Worm (Caenorhabditis elegans) whole organism, young adult: Measurements from ENCODE around the gene C01F1.6.

Experiments
- F22D6.2 ChIP-seq: sonication (generic microtip); optimal IDR thresholded peaks from 2 replicates; lab custom pipeline; 2016; ENCODE audit warnings: mild to moderate bottlenecking, missing genetic modification characterization, missing compliant biosample characterization
- F23B12.7 ChIP-seq: sonication (generic microtip); optimal IDR thresholded peaks from 2 replicates; lab custom pipeline; 2017; ENCODE audit warnings: missing genetic modification characterization, mild to moderate bottlenecking, missing compliant biosample characterization, antibody characterized with exemption, moderate library complexity; ENCODE audit not compliant: insufficient read depth
- F33H1.4 ChIP-seq: fragments of 200-800 bp; sonication (Bioruptor generic); IDR thresholded peaks from 2 replicates; pipeline ENCODE4 v1.3.6; 2022; ENCODE audit warnings: missing genetic modification reagents, missing genetic modification characterization, missing compliant biosample characterization
- F37B4.10 ChIP-seq: fragments of 200-800 bp; sonication (Bioruptor generic); IDR thresholded peaks from 2 replicates; pipeline ENCODE4 v1.3.6; 2022; ENCODE audit warnings: missing genetic modification characterization, missing compliant biosample characterization
- F39B2.1 ChIP-seq: fragments of 200-800 bp; sonication (Bioruptor generic); IDR thresholded peaks from 2 replicates; pipeline ENCODE4 v1.3.6; 2022; ENCODE audit warnings: missing genetic modification reagents, missing genetic modification characterization, missing compliant biosample characterization
- F52B5.7 ChIP-seq: sonication (generic microtip); optimal IDR thresholded peaks from 2 replicates; lab custom pipeline; 2016; ENCODE audit warnings: mild to moderate bottlenecking, missing genetic modification characterization, missing compliant biosample characterization
- K12H6.12 ChIP-seq: fragments of 200-800 bp; sonication (Bioruptor generic); optimal IDR thresholded peaks from 2 replicates; lab custom pipeline; 2018; ENCODE audit warnings: mild to moderate bottlenecking, missing genetic modification characterization, missing compliant biosample characterization
- Y53F4B.3 ChIP-seq: fragments of 200-800 bp; sonication (Bioruptor generic); IDR thresholded peaks from 2 replicates; pipeline ENCODE4 v1.3.6; 2022; ENCODE audit warnings: missing genetic modification reagents, missing genetic modification characterization, missing compliant biosample characterization
- atf-7 ChIP-seq: sonication (generic microtip); optimal IDR thresholded peaks from 2 replicates; lab custom pipeline; 2017; ENCODE audit warnings: mild to moderate bottlenecking, missing genetic modification characterization, missing compliant biosample characterization
- bed-1 ChIP-seq: fragments of 200-800 bp; sonication (Bioruptor generic); IDR thresholded peaks from 2 replicates; pipeline ENCODE4 v1.3.6; 2022; ENCODE audit warnings: missing genetic modification reagents, missing genetic modification characterization, missing compliant biosample characterization
- ccch-3 ChIP-seq: fragments of 200-800 bp; sonication (Bioruptor generic); optimal IDR thresholded peaks from 2 replicates; lab custom pipeline; 2018; ENCODE audit warnings: mild to moderate bottlenecking, missing genetic modification characterization, missing compliant biosample characterization
- cebp-1 ChIP-seq, 2 experiments: fragments of 200-800 bp in 1 of 2; sonication (Bioruptor generic) in 1 of 2; sonication (generic microtip) in 1 of 2; IDR thresholded peaks in 1 of 2; optimal IDR thresholded peaks in 1 of 2; 2 replicates each; pipeline versions ENCODE4 v1.3.6 to Lab custom; 2017 to 2022; ENCODE audit warnings: missing compliant biosample characterization in 2 of 2, missing genetic modification characterization in 2 of 2, mild to moderate bottlenecking in 1 of 2, missing genetic modification reagents in 1 of 2, moderate library complexity in 1 of 2
- ceh-100 ChIP-seq: fragments of 200-800 bp; sonication (Bioruptor generic); IDR thresholded peaks from 2 replicates; pipeline ENCODE4 v1.3.6; 2022; ENCODE audit warnings: missing genetic modification reagents, missing genetic modification characterization, missing compliant biosample characterization
- him-1 ChIP-seq: sonication (generic microtip); optimal IDR thresholded peaks from 2 replicates; lab custom pipeline; 2016; ENCODE audit warnings: missing genotype, missing genetic modification reagents, missing genetic modification characterization, missing compliant biosample characterization
- lsl-1 ChIP-seq: fragments of 200-800 bp; sonication (Bioruptor generic); optimal IDR thresholded peaks from 2 replicates; lab custom pipeline; 2018; ENCODE audit warnings: mild to moderate bottlenecking, missing genetic modification characterization, moderate library complexity, missing compliant biosample characterization
- madf-6 ChIP-seq: fragments of 200-800 bp; sonication (Bioruptor generic); IDR thresholded peaks from 2 replicates; pipeline ENCODE4 v1.3.6; 2022; ENCODE audit warnings: missing genetic modification reagents, missing genetic modification characterization, missing compliant biosample characterization
- mes-4 ChIP-seq: sonication (generic microtip); optimal IDR thresholded peaks from 2 replicates; lab custom pipeline; 2016; ENCODE audit warnings: missing genotype, missing genetic modification characterization, missing compliant biosample characterization
- nfya-2 ChIP-seq: fragments of 200-800 bp; sonication (Bioruptor generic); IDR thresholded peaks from 2 replicates; pipeline ENCODE4 v1.3.6; 2022; ENCODE audit warnings: missing genetic modification reagents, missing genetic modification characterization, missing compliant biosample characterization
- nhr-27 ChIP-seq: fragments of 200-800 bp; sonication (Bioruptor generic); optimal IDR thresholded peaks from 2 replicates; lab custom pipeline; 2018; ENCODE audit warnings: mild to moderate bottlenecking, missing genetic modification characterization, moderate library complexity, missing compliant biosample characterization
- nhr-80 ChIP-seq: sonication (generic microtip); optimal IDR thresholded peaks from 2 replicates; lab custom pipeline; 2016; ENCODE audit warnings: missing genetic modification characterization, missing compliant biosample characterization
- pha-4 ChIP-seq: fragments of 150-350 bp; sonication (generic microtip); optimal IDR thresholded peaks from 2 replicates; lab custom pipeline; 2014; ENCODE audit warnings: missing biosample characterization, missing genetic modification reagents, missing genetic modification characterization
- unc-130 ChIP-seq: sonication (generic microtip); optimal IDR thresholded peaks from 2 replicates; lab custom pipeline; 2016; ENCODE audit warnings: missing genetic modification reagents, missing genetic modification characterization, missing compliant biosample characterization
- xnd-1 ChIP-seq: sonication (generic microtip); optimal IDR thresholded peaks from 2 replicates; lab custom pipeline; 2016; ENCODE audit warnings: missing genotype, missing genetic modification reagents, missing genetic modification characterization, missing compliant biosample characterization
- zfh-2 ChIP-seq: fragments of 200-800 bp; sonication (Bioruptor generic); conservative IDR thresholded peaks from 2 replicates; pipeline ENCODE4 v1.3.6; 2022; ENCODE audit warnings: missing genetic modification reagents, missing genetic modification characterization, missing compliant biosample characterization
- ztf-22 ChIP-seq: fragments of 200-800 bp; sonication (Bioruptor generic); optimal IDR thresholded peaks from 2 replicates; lab custom pipeline; 2018; ENCODE audit warnings: mild to moderate bottlenecking, missing genetic modification characterization, moderate library complexity, missing compliant biosample characterization
- ztf-25 ChIP-seq: fragments of 200-800 bp; sonication (Bioruptor generic); IDR thresholded peaks from 2 replicates; pipeline ENCODE4 v1.3.6; 2022; ENCODE audit warnings: missing genetic modification reagents, missing genetic modification characterization, missing compliant biosample characterization
- ztf-26 ChIP-seq: sonication (generic microtip); optimal IDR thresholded peaks from 2 replicates; lab custom pipeline; 2017; ENCODE audit warnings: missing genetic modification characterization, missing compliant biosample characterization
- ztf-28 ChIP-seq: fragments of 200-800 bp; sonication (Bioruptor generic); IDR thresholded peaks from 2 replicates; pipeline ENCODE4 v1.3.6; 2022; ENCODE audit warnings: missing genetic modification reagents, missing genetic modification characterization, missing compliant biosample characterization
- ztf-6 ChIP-seq: fragments of 200-800 bp; sonication (Bioruptor generic); IDR thresholded peaks from 2 replicates; pipeline ENCODE4 v1.3.6; 2022; ENCODE audit warnings: missing genetic modification reagents, missing genetic modification characterization, missing compliant biosample characterization

Gene C01F1.6

ce11 chrII:4235959-4236358 lies 52.1 kb downstream of the C01F1.6 start, which contains the start of gene fbxc-43:
Gene fbxc-43 (minus strand): TSS chrII:4235996.
- no peak for TF ChIP-seq F22D6.2 (tag; lab: Kevin White, UChicago)
- TF ChIP-seq ztf-22 (GFP tag; lab: Kevin White, UChicago): no peak
- no peak for TF ChIP-seq atf-7 (tag; lab: Kevin White, UChicago)
- TF ChIP-seq F33H1.4 (GFP tag; lab: Robert Waterston, UW): peak; percentile 75
- TF ChIP-seq nhr-80: no peak
- TF ChIP-seq bed-1 (GFP tag; lab: Robert Waterston, UW): no peak
- no peak for TF ChIP-seq pha-4 (tag; lab: Kevin White, UChicago)
- peak; percentile 72 for TF ChIP-seq lsl-1 (GFP tag; lab: Kevin White, UChicago)
- TF ChIP-seq madf-6 (GFP tag; lab: Robert Waterston, UW): no peak
- no peak for TF ChIP-seq ztf-6
- TF ChIP-seq K12H6.12 (tag; lab: Kevin White, UChicago): no peak
- peak; percentile 63 for TF ChIP-seq xnd-1 (tag; lab: Kevin White, UChicago)
- no peak for TF ChIP-seq unc-130 (GFP tag; lab: Kevin White, UChicago)
- no peak for TF ChIP-seq ztf-25 (GFP tag; lab: Robert Waterston, UW)
- TF ChIP-seq F37B4.10 (GFP tag; lab: Robert Waterston, UW): no peak
- no peak for TF ChIP-seq F23B12.7 (tag; lab: Kevin White, UChicago)
- no peak for TF ChIP-seq ztf-26 (tag; lab: Kevin White, UChicago)
- no peak for TF ChIP-seq ceh-100 (GFP tag; lab: Robert Waterston, UW)
- TF ChIP-seq F39B2.1 (GFP tag; lab: Robert Waterston, UW): no peak
- no peak for TF ChIP-seq nhr-27 (tag; lab: Kevin White, UChicago)
- no peak for TF ChIP-seq cebp-1 (GFP tag; IDR thresholded peaks at IDR 0.05; lab: Robert Waterston, UW)
- no peak for TF ChIP-seq cebp-1 (tag; optimal IDR thresholded peaks at IDR 0.05; lab: Kevin White, UChicago)
- no peak for TF ChIP-seq Y53F4B.3 (GFP tag; lab: Robert Waterston, UW)
- TF ChIP-seq mes-4: no peak
- peak; percentile 24 for TF ChIP-seq him-1 (tag; lab: Kevin White, UChicago)
- no peak for TF ChIP-seq F52B5.7
- no peak for TF ChIP-seq ztf-28
- TF ChIP-seq nfya-2 (GFP tag; lab: Robert Waterston, UW): no peak
- no peak for TF ChIP-seq ccch-3 (GFP tag; lab: Kevin White, UChicago)
- no peak for TF ChIP-seq zfh-2 (GFP tag; lab: Robert Waterston, UW)
- TF ChIP-seq, all 124 proteins: peak for 4
